Worm (Caenorhabditis elegans) whole organism, young adult: ENCODE measurements around the gene snap-29.

ENCODE experiments used
- ama-1 ChIP-seq, 3 experiments: fragments of 150-350 bp in 1 of 3; sonication (generic microtip) in 2 of 3; optimal IDR thresholded peaks; 2 replicates each; lab custom pipeline; 2014 to 2018; ENCODE audit warnings: missing biosample characterization in 2 of 3, missing genetic modification characterization in 2 of 3, missing genetic modification reagents in 2 of 3
- attf-3 ChIP-seq: fragments of 200-800 bp; sonication (Bioruptor generic); conservative IDR thresholded peaks from 2 replicates; pipeline ENCODE4 v1.3.6; 2022; ENCODE audit warnings: missing genetic modification reagents, missing genetic modification characterization, missing compliant biosample characterization
- dpl-1 ChIP-seq: fragments of 150-350 bp; optimal IDR thresholded peaks from 2 replicates; lab custom pipeline; 2014; ENCODE audit warnings: missing biosample characterization, missing genetic modification reagents, missing genetic modification characterization
- hmg-1.2 ChIP-seq: fragments of 200-800 bp; sonication (Bioruptor generic); IDR thresholded peaks from 2 replicates; pipeline ENCODE4 v1.3.6; 2022; ENCODE audit warnings: missing genetic modification reagents, missing genetic modification characterization, missing compliant biosample characterization
- hsf-1 ChIP-seq: fragments of 200-800 bp; sonication (Bioruptor generic); IDR thresholded peaks from 2 replicates; pipeline ENCODE4 v1.3.6; 2022; ENCODE audit warnings: missing genetic modification reagents, missing genetic modification characterization, missing compliant biosample characterization
- lsl-1 ChIP-seq: fragments of 200-800 bp; sonication (Bioruptor generic); optimal IDR thresholded peaks from 2 replicates; lab custom pipeline; 2018; ENCODE audit warnings: mild to moderate bottlenecking, missing genetic modification characterization, moderate library complexity, missing compliant biosample characterization
- pha-4 ChIP-seq: fragments of 150-350 bp; sonication (generic microtip); optimal IDR thresholded peaks from 2 replicates; lab custom pipeline; 2014; ENCODE audit warnings: missing biosample characterization, missing genetic modification reagents, missing genetic modification characterization
- unc-130 ChIP-seq: sonication (generic microtip); optimal IDR thresholded peaks from 2 replicates; lab custom pipeline; 2016; ENCODE audit warnings: missing genetic modification reagents, missing genetic modification characterization, missing compliant biosample characterization
- unc-62 ChIP-seq: fragments of 150-350 bp; optimal IDR thresholded peaks from 2 replicates; lab custom pipeline; 2014; ENCODE audit warnings: missing biosample characterization, missing genetic modification reagents, missing genetic modification characterization

- TF ChIP-seq pha-4 (no peak), lsl-1 (GFP tag; lab: Kevin White, UChicago) (no peak), unc-62 (no peak), ama-1 (optimal IDR thresholded peaks at IDR 0.05; lab: Kevin White, UChicago) (no peak), ama-1 (GFP tag; optimal IDR thresholded peaks at IDR 0.05; lab: Kevin White, UChicago) (no peak), attf-3 (GFP tag; lab: Robert Waterston, UW) (no peak), dpl-1 (GFP tag; lab: Kevin White, UChicago) (no peak), unc-130 (GFP tag; lab: Kevin White, UChicago) (no peak), hsf-1 (GFP tag; lab: Robert Waterston, UW) (no peak), hmg-1.2 (GFP tag; lab: Robert Waterston, UW) (no peak)
Observed at ce11 chrIII:8827128-8827527, 51.1 kb downstream of the snap-29 start, which contains the start of gene F54F2.9.
